Worm (Caenorhabditis elegans): ENCODE measurements around the gene bus-12.
A peak's percentile ranks its signal among the peaks of the same experiment; 100 is the strongest.

ce11 chrIV:13220594-13220993 is 35.4 kb upstream of the bus-12 start:
- TF ChIP-seq ces-1 (GFP tag; optimal IDR thresholded peaks at IDR 0.05): peak; percentile 64
- no peak for TF ChIP-seq ham-2 (GFP tag; optimal IDR thresholded peaks at IDR 0.05)
- TF ChIP-seq sptf-1 (tag; optimal IDR thresholded peaks at IDR 0.05): no peak
- no peak for TF ChIP-seq hlh-1 (tag; optimal IDR thresholded peaks at IDR 0.05)

Data from whole organism, mixed stage, embryonic.